Fruit fly (Drosophila melanogaster) whole organism, embryonic: Measurements from ENCODE around the gene CG43813.

Source experiments
- Blimp-1 ChIP-seq: fragments of 200-800 bp; sonication (Bioruptor generic); optimal IDR thresholded peaks from 3 replicates; lab custom pipeline; 2018; ENCODE audit warnings: missing biosample characterization, missing genetic modification characterization, mild to moderate bottlenecking, moderate library complexity, missing genetic modification reagents
- C15 ChIP-seq: fragments of 200-800 bp; sonication (Bioruptor generic); IDR thresholded peaks from 3 replicates; pipeline ENCODE4 v1.3.6; 2022; ENCODE audit warnings: missing biosample characterization, missing genetic modification characterization
- CG10959 ChIP-seq: fragments of 200-800 bp; sonication (Bioruptor generic); IDR thresholded peaks from 2 replicates; pipeline ENCODE4 v1.3.6; 2022; ENCODE audit warnings: missing biosample characterization, missing genetic modification characterization
- CG11085 ChIP-seq: fragments of 200-800 bp; sonication (Bioruptor generic); IDR thresholded peaks from 2 replicates; pipeline ENCODE4 v1.3.6; 2022; ENCODE audit warnings: missing biosample characterization, missing genetic modification characterization
- CG11695 ChIP-seq: fragments of 200-800 bp; sonication (Bioruptor generic); IDR thresholded peaks from 3 replicates; pipeline ENCODE4 v1.3.6; 2022; ENCODE audit warnings: missing biosample characterization, missing genetic modification characterization
- CG12299 ChIP-seq: fragments of 200-800 bp; sonication (Bioruptor generic); optimal IDR thresholded peaks from 2 replicates; lab custom pipeline; 2018; ENCODE audit warnings: missing biosample characterization, mild to moderate bottlenecking, missing genetic modification characterization
- CG15011 ChIP-seq: fragments of 200-800 bp; sonication (Bioruptor generic); optimal IDR thresholded peaks from 3 replicates; lab custom pipeline; 2018; ENCODE audit warnings: missing biosample characterization, mild to moderate bottlenecking, missing genetic modification characterization
- CG17912 ChIP-seq: fragments of 200-800 bp; sonication (Bioruptor generic); optimal IDR thresholded peaks from 2 replicates; lab custom pipeline; 2018; ENCODE audit warnings: missing biosample characterization, mild to moderate bottlenecking, missing genetic modification characterization
- CG30431 ChIP-seq: fragments of 200-800 bp; sonication (Bioruptor generic); optimal IDR thresholded peaks from 2 replicates; lab custom pipeline; 2017; ENCODE audit warnings: missing biosample characterization, missing genetic modification characterization
- CG3163 ChIP-seq: fragments of 200-800 bp; sonication (Bioruptor generic); optimal IDR thresholded peaks from 3 replicates; lab custom pipeline; 2016; ENCODE audit warnings: missing biosample characterization, missing genetic modification characterization
- CG32772 ChIP-seq: fragments of 200-800 bp; sonication (Bioruptor generic); IDR thresholded peaks from 2 replicates; pipeline ENCODE4 v1.3.6; 2022; ENCODE audit warnings: missing biosample characterization, missing genetic modification characterization
- CG33557 ChIP-seq: fragments of 200-800 bp; sonication (Bioruptor generic); optimal IDR thresholded peaks from 2 replicates; lab custom pipeline; 2019; ENCODE audit warnings: missing biosample characterization, mild to moderate bottlenecking, missing genetic modification characterization, moderate library complexity
- CG34376 ChIP-seq: fragments of 200-800 bp; sonication (Bioruptor generic); optimal IDR thresholded peaks from 2 replicates; lab custom pipeline; 2018; ENCODE audit warnings: missing biosample characterization, mild to moderate bottlenecking, missing genetic modification characterization
- CG4404 ChIP-seq: fragments of 200-800 bp; sonication (Bioruptor generic); IDR thresholded peaks from 2 replicates; pipeline ENCODE4 v1.3.6; 2022; ENCODE audit warnings: missing biosample characterization, missing genetic modification characterization
- CG4730 ChIP-seq: fragments of 200-800 bp; sonication (Bioruptor generic); IDR thresholded peaks from 2 replicates; pipeline ENCODE4 v1.3.6; 2022; ENCODE audit warnings: missing biosample characterization, missing genetic modification characterization
- CG6765 ChIP-seq: fragments of 200-800 bp; sonication (Bioruptor generic); optimal IDR thresholded peaks from 3 replicates; lab custom pipeline; 2017; ENCODE audit warnings: missing biosample characterization, mild to moderate bottlenecking, missing genetic modification characterization
- CG7963 ChIP-seq: fragments of 200-800 bp; sonication (Bioruptor generic); IDR thresholded peaks from 3 replicates; pipeline ENCODE4 v1.3.6; 2022; ENCODE audit warnings: missing biosample characterization, missing genetic modification characterization; ENCODE audit not compliant: partially characterized antibody
- CG7987 ChIP-seq: fragments of 200-800 bp; sonication (Bioruptor generic); optimal IDR thresholded peaks from 2 replicates; lab custom pipeline; 2018; ENCODE audit warnings: missing biosample characterization, mild to moderate bottlenecking, missing genetic modification characterization, moderate library complexity
- CG8290 ChIP-seq, 3 experiments: fragments of 200-800 bp; sonication (Bioruptor generic); optimal IDR thresholded peaks; 2 replicates each; lab custom pipeline; 2016 to 2019; ENCODE audit warnings: missing biosample characterization in 3 of 3, missing genetic modification characterization in 3 of 3, mild to moderate bottlenecking in 2 of 3, moderate library complexity in 1 of 3
- CkIIα-i1 ChIP-seq: fragments of 200-800 bp; sonication (Bioruptor generic); IDR thresholded peaks from 2 replicates; pipeline ENCODE4 v1.3.6; 2022; ENCODE audit warnings: missing biosample characterization, missing genetic modification characterization
- Dfd ChIP-seq, 2 experiments: fragments of >200 bp; optimal IDR thresholded peaks; 2 replicates each; lab custom pipeline; 2017; ENCODE audit warnings: missing biosample characterization in 2 of 2, missing genetic modification characterization in 2 of 2
- Dref ChIP-seq: fragments of 200-800 bp; sonication (Bioruptor generic); IDR thresholded peaks from 2 replicates; pipeline ENCODE4 v1.3.6; 2022; ENCODE audit warnings: missing biosample characterization, missing genetic modification characterization
- Gug ChIP-seq: fragments of 200-800 bp; sonication (Bioruptor generic); IDR thresholded peaks from 4 replicates; pipeline ENCODE4 v1.3.6; 2022; ENCODE audit warnings: missing biosample characterization, missing genetic modification characterization
- HLH54F ChIP-seq: fragments of 200-800 bp; sonication (Bioruptor generic); optimal IDR thresholded peaks from 3 replicates; lab custom pipeline; 2016; ENCODE audit warnings: missing biosample characterization, missing genetic modification characterization
- HLHmδ ChIP-seq: fragments of 200-800 bp; sonication (Bioruptor generic); optimal IDR thresholded peaks from 2 replicates; lab custom pipeline; 2018; ENCODE audit warnings: missing biosample characterization, mild to moderate bottlenecking, missing genetic modification characterization, moderate library complexity
- MTF-1 ChIP-seq: fragments of 200-800 bp; sonication (Bioruptor generic); optimal IDR thresholded peaks from 2 replicates; lab custom pipeline; 2018; ENCODE audit warnings: missing biosample characterization, mild to moderate bottlenecking, missing genetic modification characterization, borderline replicate concordance
- NFAT ChIP-seq: fragments of 200-800 bp; sonication (Bioruptor generic); IDR thresholded peaks from 2 replicates; pipeline ENCODE4 v1.3.6; 2022; ENCODE audit warnings: missing biosample characterization, missing genetic modification characterization
- PHDP ChIP-seq: fragments of 200-800 bp; sonication (Bioruptor generic); optimal IDR thresholded peaks from 3 replicates; lab custom pipeline; 2018; ENCODE audit warnings: missing biosample characterization, mild to moderate bottlenecking, missing genetic modification characterization, moderate library complexity
- Sox102F ChIP-seq: fragments of 200-800 bp; sonication (Bioruptor generic); optimal IDR thresholded peaks from 2 replicates; lab custom pipeline; 2018; ENCODE audit warnings: missing biosample characterization, mild to moderate bottlenecking, missing genetic modification characterization, moderate library complexity
- bsh ChIP-seq, 2 experiments: fragments of 200-800 bp; sonication (Bioruptor generic); optimal IDR thresholded peaks; 2 replicates each; lab custom pipeline; 2017 to 2018; ENCODE audit warnings: mild to moderate bottlenecking in 2 of 2, missing biosample characterization in 2 of 2, missing genetic modification characterization in 2 of 2, moderate library complexity in 1 of 2
- crc ChIP-seq: fragments of 200-800 bp; sonication (Bioruptor generic); optimal IDR thresholded peaks from 2 replicates; lab custom pipeline; 2016; ENCODE audit warnings: missing biosample characterization, missing genetic modification characterization
- crp ChIP-seq, 2 experiments: fragments of 200-800 bp; sonication (Bioruptor generic); optimal IDR thresholded peaks; 2 replicates in 1 of 2; 3 replicates in 1 of 2; lab custom pipeline; 2017; ENCODE audit warnings: missing biosample characterization in 2 of 2, missing genetic modification characterization in 2 of 2, mild to moderate bottlenecking in 1 of 2, moderate library complexity in 1 of 2
- cwo ChIP-seq: fragments of 200-800 bp; sonication (Bioruptor generic); optimal IDR thresholded peaks from 3 replicates; lab custom pipeline; 2017; ENCODE audit warnings: missing biosample characterization, missing genetic modification characterization, mild to moderate bottlenecking, moderate library complexity, missing genetic modification reagents
- dmrt11E ChIP-seq: fragments of 200-800 bp; sonication (Bioruptor generic); optimal IDR thresholded peaks from 3 replicates; lab custom pipeline; 2018; ENCODE audit warnings: missing biosample characterization, mild to moderate bottlenecking, missing genetic modification characterization, moderate library complexity
- fd102C ChIP-seq: fragments of 200-800 bp; sonication (Bioruptor generic); optimal IDR thresholded peaks from 2 replicates; lab custom pipeline; 2018; ENCODE audit warnings: missing biosample characterization, mild to moderate bottlenecking, missing genetic modification characterization, moderate library complexity
- gem ChIP-seq: fragments of 200-800 bp; sonication (Bioruptor generic); optimal IDR thresholded peaks from 2 replicates; lab custom pipeline; 2019; ENCODE audit warnings: missing biosample characterization, mild to moderate bottlenecking, missing genetic modification characterization, moderate library complexity
- gro ChIP-seq: fragments of 200-800 bp; sonication (Bioruptor generic); optimal IDR thresholded peaks from 2 replicates; lab custom pipeline; 2016; ENCODE audit warnings: missing biosample characterization, missing genetic modification characterization
- gt ChIP-seq: fragments of 200-800 bp; sonication (Bioruptor generic); IDR thresholded peaks from 2 replicates; pipeline ENCODE4 v1.3.6; 2022; ENCODE audit warnings: missing biosample characterization, missing genetic modification characterization
- hth ChIP-seq: fragments of >200 bp; optimal IDR thresholded peaks from 2 replicates; lab custom pipeline; 2017; ENCODE audit warnings: inconsistent platforms
- kah ChIP-seq: fragments of 200-800 bp; sonication (Bioruptor generic); optimal IDR thresholded peaks from 2 replicates; lab custom pipeline; 2018; ENCODE audit warnings: missing biosample characterization, mild to moderate bottlenecking, missing genetic modification characterization
- mirr ChIP-seq: fragments of 200-800 bp; sonication (Bioruptor generic); optimal IDR thresholded peaks from 3 replicates; lab custom pipeline; 2018; ENCODE audit warnings: missing biosample characterization, mild to moderate bottlenecking, missing genetic modification characterization
- otp ChIP-seq: fragments of 200-800 bp; sonication (Bioruptor generic); IDR thresholded peaks from 3 replicates; pipeline ENCODE4, ENCODE4 v1.3.6; 2022; ENCODE audit warnings: missing biosample characterization, missing genetic modification characterization
- pho ChIP-seq: fragments of 200-800 bp; sonication (Bioruptor generic); optimal IDR thresholded peaks from 2 replicates; lab custom pipeline; 2016; ENCODE audit warnings: missing biosample characterization, missing genetic modification characterization
- row ChIP-seq: fragments of 200-800 bp; sonication (Bioruptor generic); IDR thresholded peaks from 3 replicates; pipeline ENCODE4 v1.3.6; 2022; ENCODE audit warnings: missing biosample characterization, missing genetic modification characterization
- sens ChIP-seq: fragments of 200-800 bp; sonication (Bioruptor generic); peaks from one replicate; lab custom pipeline; 2016; ENCODE audit warnings: missing biosample characterization, missing genetic modification characterization
- stc ChIP-seq: fragments of 200-800 bp; sonication (Bioruptor generic); IDR thresholded peaks from 2 replicates; pipeline ENCODE4 v1.3.6; 2022; ENCODE audit warnings: missing biosample characterization, missing genetic modification characterization
- trh ChIP-seq: fragments of 200-800 bp; sonication (Bioruptor generic); optimal IDR thresholded peaks from 2 replicates; lab custom pipeline; 2016; ENCODE audit warnings: missing biosample characterization, missing genetic modification characterization
- twi ChIP-seq: fragments of 200-800 bp; optimal IDR thresholded peaks from 2 replicates; lab custom pipeline; 2019; ENCODE audit warnings: missing biosample characterization, mild to moderate bottlenecking, missing genetic modification characterization, moderate library complexity
- tx ChIP-seq: fragments of 200-800 bp; sonication (Bioruptor generic); optimal IDR thresholded peaks from 2 replicates; lab custom pipeline; 2016; ENCODE audit warnings: missing biosample characterization, missing genetic modification characterization
- unpg ChIP-seq: fragments of 200-800 bp; sonication (Bioruptor generic); optimal IDR thresholded peaks from 3 replicates; lab custom pipeline; 2018; ENCODE audit warnings: missing biosample characterization, mild to moderate bottlenecking, missing genetic modification characterization, moderate library complexity
- vfl ChIP-seq: fragments of 200-800 bp; sonication (Bioruptor generic); optimal IDR thresholded peaks from 2 replicates; lab custom pipeline; 2016; ENCODE audit warnings: missing biosample characterization, missing genetic modification characterization

CG43813 gene

dm6 chr2L:12372436-12372835 is 28.4 kb upstream of the CG43813 start (continued):
- TF ChIP-seq row, result no peak
- TF ChIP-seq stc (GFP tag; lab: Robert Waterston, UW), result no peak; the same call in 1 of the 2 replicates
- TF ChIP-seq sens (GFP tag; lab: Kevin White, UChicago), result peak; percentile 63
- TF ChIP-seq CG4730, result no peak
- TF ChIP-seq bsh (GFP tag; optimal IDR thresholded peaks at IDR 0.05; lab: Kevin White, UChicago), result peak in 1 of 2 experiments; percentile 52
- no peak for TF ChIP-seq MTF-1
- peak; percentile 54 for TF ChIP-seq PHDP
- TF ChIP-seq hth (lab: Kevin White, UChicago), result no peak
- peak; percentile 26 for TF ChIP-seq cwo
- TF ChIP-seq CG12299 (tag; lab: Kevin White, UChicago), result peak; percentile 28
- TF ChIP-seq dmrt11E (tag; lab: Kevin White, UChicago), result no peak
- TF ChIP-seq fd102C (GFP tag; lab: Kevin White, UChicago), result no peak
- no peak for TF ChIP-seq C15 (GFP tag; lab: Robert Waterston, UW)
- TF ChIP-seq Dfd (GFP tag; optimal IDR thresholded peaks at IDR 0.05; lab: Kevin White, UChicago), result no peak
- TF ChIP-seq CG8290 (GFP tag; optimal IDR thresholded peaks at IDR 0.05; lab: Kevin White, UChicago), result no peak
- TF ChIP-seq CG8290 (tag; optimal IDR thresholded peaks at IDR 0.05; lab: Kevin White, UChicago), result peak in 1 of 2 experiments; percentile 56
- TF ChIP-seq Blimp-1 (GFP tag; lab: Kevin White, UChicago), result peak; percentile 39
- TF ChIP-seq CG30431 (GFP tag; lab: Kevin White, UChicago), result no peak
- TF ChIP-seq CG32772 (GFP tag; lab: Robert Waterston, UW), result no peak
- TF ChIP-seq CG4404 (GFP tag; lab: Robert Waterston, UW), result no peak
- no peak for TF ChIP-seq crp (GFP tag; optimal IDR thresholded peaks at IDR 0.05; lab: Kevin White, UChicago)
- no peak for TF ChIP-seq crc (GFP tag; lab: Kevin White, UChicago)
- TF ChIP-seq unpg, result peak; percentile 33
- TF ChIP-seq HLHmδ (GFP tag; lab: Kevin White, UChicago), result no peak
- no peak for TF ChIP-seq CG7963 (GFP tag; lab: Robert Waterston, UW)
- no peak for TF ChIP-seq Dref
- no peak for TF ChIP-seq gro (GFP tag; lab: Kevin White, UChicago)
- TF ChIP-seq gem (tag; lab: Kevin White, UChicago), result peak; percentile 37
- TF ChIP-seq CkIIα-i1, result no peak
- TF ChIP-seq CG34376 (GFP tag; lab: Kevin White, UChicago), result no peak
- no peak for TF ChIP-seq CG11695 (GFP tag; lab: Robert Waterston, UW)
- TF ChIP-seq pho, result peak; percentile 43
- peak; percentile 59 for TF ChIP-seq CG7987 (GFP tag; lab: Kevin White, UChicago)
- no peak for TF ChIP-seq trh (GFP tag; lab: Kevin White, UChicago)
- TF ChIP-seq HLH54F (GFP tag; lab: Kevin White, UChicago), result no peak
- TF ChIP-seq CG3163, result no peak
- peak; percentile 47 for TF ChIP-seq mirr (GFP tag; lab: Kevin White, UChicago)
- no peak for TF ChIP-seq Gug
- TF ChIP-seq CG33557 (GFP tag; lab: Kevin White, UChicago), result peak; percentile 23
- TF ChIP-seq NFAT (GFP tag; lab: Robert Waterston, UW), result no peak
- no peak for TF ChIP-seq CG17912 (GFP tag; lab: Kevin White, UChicago)
- no peak for TF ChIP-seq kah (GFP tag; lab: Kevin White, UChicago)
- TF ChIP-seq tx, result no peak
- TF ChIP-seq CG6765 (GFP tag; lab: Kevin White, UChicago), result peak; percentile 53
- no peak for TF ChIP-seq twi
- no peak for TF ChIP-seq vfl (GFP tag; lab: Kevin White, UChicago)
- no peak for TF ChIP-seq CG11085 (GFP tag; lab: Robert Waterston, UW)
- TF ChIP-seq otp (GFP tag; lab: Robert Waterston, UW), result peak; percentile 58; the same call in 1 of the 3 replicates
- TF ChIP-seq CG15011 (GFP tag; lab: Kevin White, UChicago), result peak; percentile 46
- TF ChIP-seq gt (GFP tag; lab: Robert Waterston, UW), result no peak
- peak; percentile 14 for TF ChIP-seq Sox102F
- no peak for TF ChIP-seq CG10959 (GFP tag; lab: Robert Waterston, UW)
